Worm (Caenorhabditis elegans) whole organism, early embryonic: ENCODE measurements around the gene C34F11.2.

Experiments used
- B0310.2 ChIP-seq: sonication (generic microtip); optimal IDR thresholded peaks from 2 replicates; lab custom pipeline; 2016; ENCODE audit warnings: mild to moderate bottlenecking, missing genetic modification characterization, missing compliant biosample characterization
- F13C5.2 ChIP-seq: sonication (generic microtip); optimal IDR thresholded peaks from 2 replicates; lab custom pipeline; 2017; ENCODE audit warnings: mild to moderate bottlenecking, missing genetic modification characterization, inconsistent platforms, missing compliant biosample characterization
- aly-1 ChIP-seq: sonication (generic microtip); optimal IDR thresholded peaks from 2 replicates; lab custom pipeline; 2016; ENCODE audit warnings: missing genetic modification characterization, missing compliant biosample characterization
- ama-1 ChIP-seq: fragments of 150-350 bp; optimal IDR thresholded peaks from 2 replicates; lab custom pipeline; 2014
- ceh-36 ChIP-seq: sonication (generic microtip); optimal IDR thresholded peaks from 2 replicates; lab custom pipeline; 2016; ENCODE audit warnings: missing genetic modification characterization, inconsistent platforms, missing compliant biosample characterization
- flt-1 ChIP-seq: fragments of 200-800 bp; sonication (Bioruptor generic); IDR thresholded peaks from 2 replicates; pipeline ENCODE4 v1.3.6; 2022; ENCODE audit warnings: missing genetic modification characterization, missing compliant biosample characterization
- hmg-4 ChIP-seq: fragments of 200-800 bp; sonication (Bioruptor generic); optimal IDR thresholded peaks from 2 replicates; lab custom pipeline; 2018; ENCODE audit warnings: mild to moderate bottlenecking, missing genetic modification characterization, missing compliant biosample characterization
- hnd-1 ChIP-seq: sonication (generic microtip); optimal IDR thresholded peaks from 2 replicates; lab custom pipeline; 2016; ENCODE audit warnings: missing genetic modification characterization, missing compliant biosample characterization
- scrt-1 ChIP-seq: fragments of 200-800 bp; sonication (Bioruptor generic); IDR thresholded peaks from 2 replicates; pipeline ENCODE4 v1.3.6; 2022; ENCODE audit warnings: missing genetic modification characterization, missing compliant biosample characterization
- sea-1 ChIP-seq: fragments of 200-800 bp; sonication (Bioruptor generic); conservative IDR thresholded peaks from 2 replicates; pipeline ENCODE4 v1.3.6; 2022; ENCODE audit warnings: missing genetic modification characterization, missing compliant biosample characterization
- tbx-11 ChIP-seq: fragments of 200-800 bp; sonication (Bioruptor generic); IDR thresholded peaks from 2 replicates; pipeline ENCODE4 v1.3.6; 2022; ENCODE audit warnings: missing genetic modification characterization, missing compliant biosample characterization
- tbx-37 ChIP-seq: fragments of 200-800 bp; sonication (Bioruptor generic); conservative IDR thresholded peaks from 2 replicates; pipeline ENCODE4 v1.3.6; 2022; ENCODE audit warnings: missing genetic modification reagents, missing genetic modification characterization, missing compliant biosample characterization
- tra-4 ChIP-seq: sonication (generic microtip); optimal IDR thresholded peaks from 2 replicates; lab custom pipeline; 2017; ENCODE audit warnings: missing genetic modification characterization, missing compliant biosample characterization

DNA sequence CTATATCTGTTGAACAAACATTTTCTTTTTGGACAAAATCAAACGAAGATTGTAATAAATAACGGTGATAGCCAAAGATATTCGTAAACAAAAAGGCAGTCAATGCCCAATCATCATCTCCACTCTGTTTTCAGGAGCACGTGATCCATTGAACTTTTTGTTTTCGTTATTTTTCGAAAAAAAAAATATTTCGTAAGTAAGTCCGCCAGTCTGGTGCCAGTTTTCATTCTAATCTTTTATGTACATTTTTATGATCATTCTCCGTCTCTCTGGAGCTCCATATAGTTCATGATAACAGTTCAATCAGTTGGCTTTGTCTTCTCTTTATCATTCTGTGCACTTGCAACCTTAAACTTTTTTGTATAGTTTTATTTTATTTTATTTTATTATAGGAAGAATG, 9.1 kb upstream of the C34F11.2 start, which contains the start of gene ampd-1:
- no peak for TF ChIP-seq B0310.2 (tag; lab: Kevin White, UChicago)
- no peak for TF ChIP-seq tbx-11 (GFP tag; lab: Robert Waterston, UW)
- no peak for TF ChIP-seq ama-1
- TF ChIP-seq sea-1: no peak
- TF ChIP-seq hnd-1: no peak
- TF ChIP-seq tra-4 (tag; lab: Kevin White, UChicago): no peak
- no peak for TF ChIP-seq F13C5.2
- TF ChIP-seq hmg-4: no peak
- TF ChIP-seq aly-1 (tag; lab: Kevin White, UChicago): no peak
- TF ChIP-seq flt-1 (GFP tag; lab: Robert Waterston, UW): no peak
- no peak for TF ChIP-seq scrt-1 (GFP tag; lab: Robert Waterston, UW)
- TF ChIP-seq ceh-36 (tag; lab: Kevin White, UChicago): no peak
- TF ChIP-seq tbx-37 (GFP tag; lab: Robert Waterston, UW): no peak
